Fruit fly (Drosophila melanogaster) whole organism, adult: ENCODE measurements around the gene CG34051.

Experiments used
- CG11617 ChIP-seq: fragments of 200-800 bp; sonication (Bioruptor generic); optimal IDR thresholded peaks from 2 replicates; lab custom pipeline; 2017; ENCODE audit warnings: mild to moderate bottlenecking, missing biosample characterization, missing genetic modification reagents, missing genetic modification characterization
- CG14711 ChIP-seq: fragments of 200-800 bp; sonication (Bioruptor generic); optimal IDR thresholded peaks from 2 replicates; lab custom pipeline; 2018; ENCODE audit warnings: missing biosample characterization, mild to moderate bottlenecking, missing genetic modification characterization, moderate library complexity
- CG7101 ChIP-seq: fragments of 200-800 bp; sonication (Bioruptor generic); optimal IDR thresholded peaks from 2 replicates; lab custom pipeline; 2018; ENCODE audit warnings: missing biosample characterization, mild to moderate bottlenecking, missing genetic modification characterization, moderate library complexity
- cnc ChIP-seq, 2 experiments: fragments of >200 bp; optimal IDR thresholded peaks; 2 replicates each; lab custom pipeline; 2017
- ovo ChIP-seq: fragments of 200-800 bp; sonication (Bioruptor generic); optimal IDR thresholded peaks from 2 replicates; lab custom pipeline; 2016; ENCODE audit warnings: missing biosample characterization, missing genetic modification characterization
- tj ChIP-seq: fragments of 200-800 bp; sonication (Bioruptor generic); optimal IDR thresholded peaks from 3 replicates; lab custom pipeline; 2017; ENCODE audit warnings: missing biosample characterization, mild to moderate bottlenecking, missing genetic modification characterization, moderate library complexity
- toe ChIP-seq: fragments of 200-800 bp; sonication (Bioruptor generic); optimal IDR thresholded peaks from 2 replicates; lab custom pipeline; 2016; ENCODE audit warnings: missing biosample characterization, missing genetic modification characterization

Gene CG34051

DNA sequence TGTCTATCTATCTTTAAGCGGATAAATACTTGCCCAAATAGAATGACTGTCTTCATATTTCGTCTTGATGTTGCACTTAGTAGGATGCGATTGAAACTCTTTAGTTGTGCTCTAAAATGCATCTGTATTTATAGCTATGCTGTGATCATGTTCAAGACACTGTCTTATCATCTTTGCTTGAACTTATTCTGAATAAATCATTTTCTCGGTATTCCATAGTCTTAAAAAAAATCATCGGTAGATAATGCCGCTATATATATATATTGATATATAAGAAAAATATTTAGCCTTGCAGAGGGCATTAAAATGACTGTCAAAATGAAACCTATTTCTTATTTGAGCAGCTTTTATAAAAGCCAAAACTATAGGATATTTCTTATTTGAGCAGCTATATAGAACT, 48.6 kb downstream of the CG34051 start, which contains the start of gene TotF:
Gene TotF (minus strand): TSS at position 101 of the 400 bp plus-strand sequence.
- TF ChIP-seq ovo (GFP tag; lab: Kevin White, UChicago) = no peak
- no peak for TF ChIP-seq toe (GFP tag; lab: Kevin White, UChicago)
- TF ChIP-seq CG11617 (GFP tag; lab: Kevin White, UChicago) = no peak
- TF ChIP-seq cnc (optimal IDR thresholded peaks at IDR 0.05; lab: Kevin White, UChicago) = no peak
- no peak for TF ChIP-seq CG14711 (tag; lab: Kevin White, UChicago)
- no peak for TF ChIP-seq CG7101 (tag; lab: Kevin White, UChicago)
- TF ChIP-seq tj (GFP tag; lab: Kevin White, UChicago) = no peak
